Fruit fly (Drosophila melanogaster) whole organism, pupa: ENCODE measurements around the gene NimC3.

ENCODE experiments used
- CG10348 ChIP-seq: fragments of 200-800 bp; sonication (Bioruptor generic); IDR thresholded peaks from 2 replicates; pipeline ENCODE4 v1.3.6; 2022; ENCODE audit warnings: missing biosample characterization, missing genetic modification characterization
- CG12605 ChIP-seq: fragments of 200-800 bp; sonication (Bioruptor generic); IDR thresholded peaks from 2 replicates; pipeline ENCODE4 v1.3.6; 2022; ENCODE audit warnings: missing biosample characterization, missing genetic modification characterization
- CG13204 ChIP-seq: fragments of 200-800 bp; sonication (Bioruptor generic); optimal IDR thresholded peaks from 2 replicates; lab custom pipeline; 2018; ENCODE audit warnings: missing biosample characterization, mild to moderate bottlenecking, missing genetic modification characterization, moderate library complexity
- CG14655 ChIP-seq: fragments of 200-800 bp; sonication (Bioruptor generic); optimal IDR thresholded peaks from 3 replicates; lab custom pipeline; 2017; ENCODE audit warnings: mild to moderate bottlenecking, missing biosample characterization, missing genetic modification reagents, missing genetic modification characterization
- CG15710 ChIP-seq: fragments of 200-800 bp; sonication (Bioruptor generic); optimal IDR thresholded peaks from 2 replicates; lab custom pipeline; 2018; ENCODE audit warnings: missing biosample characterization, mild to moderate bottlenecking, missing genetic modification characterization, moderate library complexity
- CG17806 ChIP-seq: fragments of 200-800 bp; sonication (Bioruptor generic); optimal IDR thresholded peaks from 2 replicates; lab custom pipeline; 2018; ENCODE audit warnings: missing biosample characterization, mild to moderate bottlenecking, missing genetic modification characterization, moderate library complexity
- CG32121 ChIP-seq: fragments of 200-800 bp; sonication (Bioruptor generic); IDR thresholded peaks from 2 replicates; pipeline ENCODE4 v1.3.6; 2022; ENCODE audit warnings: missing biosample characterization, missing genetic modification characterization
- CG34367 ChIP-seq: fragments of 200-800 bp; sonication (Bioruptor generic); optimal IDR thresholded peaks from 2 replicates; lab custom pipeline; 2018; ENCODE audit warnings: missing biosample characterization, mild to moderate bottlenecking, missing genetic modification characterization
- CG4496 ChIP-seq: fragments of 200-800 bp; sonication (Bioruptor generic); IDR thresholded peaks from 3 replicates; pipeline ENCODE4 v1.3.6; 2022; ENCODE audit warnings: missing biosample characterization, missing genetic modification characterization
- CG8159 ChIP-seq: fragments of 200-800 bp; sonication (Bioruptor generic); optimal IDR thresholded peaks from 3 replicates; lab custom pipeline; 2018; ENCODE audit warnings: missing biosample characterization, mild to moderate bottlenecking, missing genetic modification characterization, moderate library complexity
- CG8301 ChIP-seq: fragments of 200-800 bp; sonication (Bioruptor generic); optimal IDR thresholded peaks from 2 replicates; lab custom pipeline; 2018; ENCODE audit warnings: missing biosample characterization, mild to moderate bottlenecking, missing genetic modification characterization
- CG9948 ChIP-seq: fragments of 200-800 bp; sonication (Bioruptor generic); optimal IDR thresholded peaks from 2 replicates; lab custom pipeline; 2018; ENCODE audit warnings: missing biosample characterization, mild to moderate bottlenecking, missing genetic modification characterization, moderate library complexity
- D1 ChIP-seq: fragments of 200-800 bp; sonication (Bioruptor generic); optimal IDR thresholded peaks from 2 replicates; lab custom pipeline; 2018; ENCODE audit warnings: missing biosample characterization, mild to moderate bottlenecking, missing genetic modification characterization, moderate library complexity
- EcR ChIP-seq: fragments of 200-800 bp; sonication (Bioruptor generic); optimal IDR thresholded peaks from 3 replicates; lab custom pipeline; 2019; ENCODE audit warnings: missing biosample characterization, missing genetic modification characterization, mild to moderate bottlenecking, moderate library complexity, missing genetic modification reagents
- Ets98B ChIP-seq: fragments of 200-800 bp; sonication (Bioruptor generic); IDR thresholded peaks from 2 replicates; pipeline ENCODE4 v1.3.6; 2022; ENCODE audit warnings: missing biosample characterization, missing genetic modification characterization
- Pif1A ChIP-seq: fragments of 200-800 bp; sonication (Bioruptor generic); optimal IDR thresholded peaks from 3 replicates; lab custom pipeline; 2016; ENCODE audit warnings: missing biosample characterization, missing genetic modification characterization
- Pif1B ChIP-seq: fragments of 200-800 bp; sonication (Bioruptor generic); optimal IDR thresholded peaks from 3 replicates; lab custom pipeline; 2016; ENCODE audit warnings: missing biosample characterization, missing genetic modification characterization
- Snoo ChIP-seq: fragments of 200-800 bp; sonication (Bioruptor generic); optimal IDR thresholded peaks from 3 replicates; lab custom pipeline; 2017; ENCODE audit warnings: missing biosample characterization, mild to moderate bottlenecking, missing genetic modification characterization, inconsistent platforms
- fd96Ca ChIP-seq: fragments of 200-800 bp; sonication (Bioruptor generic); IDR thresholded peaks from 3 replicates; pipeline ENCODE4 v1.3.6; 2022; ENCODE audit warnings: missing biosample characterization, missing genetic modification characterization
- gl ChIP-seq: fragments of 200-800 bp; sonication (Bioruptor generic); optimal IDR thresholded peaks from 2 replicates; lab custom pipeline; 2018; ENCODE audit warnings: missing biosample characterization, mild to moderate bottlenecking, missing genetic modification characterization
- rn ChIP-seq: fragments of 200-800 bp; sonication (Bioruptor generic); IDR thresholded peaks from 2 replicates; pipeline ENCODE4 v1.3.6; 2022; ENCODE audit warnings: missing biosample characterization, missing genetic modification characterization

NimC3 gene

dm6 chr2L:14022130-14022735, 2.2 kb upstream of the NimC3 start:
- TF ChIP-seq CG34367 (tag; lab: Kevin White, UChicago) (peak; percentile 80), CG10348 (peak; percentile 71), rn (GFP tag; lab: Robert Waterston, UW) (peak; percentile 89), fd96Ca (peak; percentile 89), CG8159 (tag; lab: Kevin White, UChicago) (peak; percentile 92), CG8301 (tag; lab: Kevin White, UChicago) (peak; percentile 95), gl (tag; lab: Kevin White, UChicago) (peak; percentile 49), Pif1B (GFP tag; lab: Kevin White, UChicago) (peak; percentile 33), CG17806 (tag; lab: Kevin White, UChicago) (peak; percentile 89), Ets98B (peak; percentile 83), EcR (GFP tag; lab: Kevin White, UChicago) (peak; percentile 12), CG15710 (tag; lab: Kevin White, UChicago) (peak; percentile 82), Pif1A (peak; percentile 53), Snoo (peak; percentile 64), CG4496 (GFP tag; lab: Robert Waterston, UW) (peak; percentile 93), CG32121 (peak; percentile 95), CG14655 (peak; percentile 97), CG12605 (GFP tag; lab: Robert Waterston, UW) (peak; percentile 88), D1 (tag; lab: Kevin White, UChicago) (peak; percentile 90), CG9948 (tag; lab: Kevin White, UChicago) (peak; percentile 97), CG13204 (peak; percentile 26)

- no peak for TF ChIP-seq gl (tag; lab: Kevin White, UChicago)
- TF ChIP-seq Ets98B: peak; percentile 65
- no peak for TF ChIP-seq CG9948 (tag; lab: Kevin White, UChicago)
- peak; percentile 70 for TF ChIP-seq fd96Ca
- peak; percentile 38 for TF ChIP-seq CG13204
- TF ChIP-seq CG4496 (GFP tag; lab: Robert Waterston, UW): peak; percentile 96
- TF ChIP-seq Pif1B (GFP tag; lab: Kevin White, UChicago): no peak
- TF ChIP-seq CG12605 (GFP tag; lab: Robert Waterston, UW): no peak
- peak; percentile 35 for TF ChIP-seq Pif1A
- no peak for TF ChIP-seq D1 (tag; lab: Kevin White, UChicago)
- no peak; the same call in 1 of the 2 replicates for TF ChIP-seq CG32121
Measured at dm6 chr2L:14021646-14022129, 1.7 kb upstream of the NimC3 start.

dm6 chr2L:14020875-14021643, 1.1 kb upstream of the NimC3 start:
- TF ChIP-seq Snoo: peak; percentile 0
- TF ChIP-seq CG8159 (tag; lab: Kevin White, UChicago): peak; percentile 78
- TF ChIP-seq EcR (GFP tag; lab: Kevin White, UChicago): no peak
- peak; percentile 51 for TF ChIP-seq gl (tag; lab: Kevin White, UChicago)
- no peak for TF ChIP-seq CG10348
- 0 out of 2 replicates have a peak, but pooled peaks have one; percentile 21 for TF ChIP-seq rn (GFP tag; lab: Robert Waterston, UW)
- TF ChIP-seq CG4496 (GFP tag; lab: Robert Waterston, UW): peak; percentile 92
- TF ChIP-seq CG9948 (tag; lab: Kevin White, UChicago): peak; percentile 74
- TF ChIP-seq Pif1A: peak; percentile 75
- TF ChIP-seq CG8301 (tag; lab: Kevin White, UChicago): peak; percentile 76
- peak; percentile 82 for TF ChIP-seq CG32121
- peak; percentile 65 for TF ChIP-seq CG15710 (tag; lab: Kevin White, UChicago)
- peak; percentile 60 for TF ChIP-seq CG17806 (tag; lab: Kevin White, UChicago)
- peak; percentile 73; the same call in 2 of the 3 replicates for TF ChIP-seq fd96Ca
- no peak for TF ChIP-seq CG13204
- peak; percentile 62; the same call in 1 of the 2 replicates for TF ChIP-seq CG12605 (GFP tag; lab: Robert Waterston, UW)
- TF ChIP-seq Ets98B: peak; percentile 86
- TF ChIP-seq CG14655: peak; percentile 66
- TF ChIP-seq CG34367 (tag; lab: Kevin White, UChicago): peak; percentile 35
- peak; percentile 74 for TF ChIP-seq Pif1B (GFP tag; lab: Kevin White, UChicago)
- TF ChIP-seq D1 (tag; lab: Kevin White, UChicago): peak; percentile 51
- TF ChIP-seq, all 21 proteins: peak for 18

dm6 chr2L:14020545-14020874, 502 bp upstream of the NimC3 start:
- TF ChIP-seq rn (GFP tag; lab: Robert Waterston, UW) (no peak), Pif1B (GFP tag; lab: Kevin White, UChicago) (no peak), CG13204 (no peak), Snoo (no peak), fd96Ca (no peak), Ets98B (no peak), Pif1A (no peak), EcR (GFP tag; lab: Kevin White, UChicago) (no peak), CG15710 (tag; lab: Kevin White, UChicago) (no peak), CG10348 (no peak), CG14655 (no peak), CG8301 (tag; lab: Kevin White, UChicago) (no peak), D1 (tag; lab: Kevin White, UChicago) (no peak), gl (tag; lab: Kevin White, UChicago) (no peak), CG4496 (GFP tag; lab: Robert Waterston, UW) (no peak)
- TF ChIP-seq, all 21 proteins: peak for 0

- no peak for TF ChIP-seq CG17806 (tag; lab: Kevin White, UChicago)
- no peak for TF ChIP-seq CG12605 (GFP tag; lab: Robert Waterston, UW)
- no peak for TF ChIP-seq CG8301 (tag; lab: Kevin White, UChicago)
- TF ChIP-seq EcR (GFP tag; lab: Kevin White, UChicago): no peak
- TF ChIP-seq gl (tag; lab: Kevin White, UChicago): no peak
- TF ChIP-seq rn (GFP tag; lab: Robert Waterston, UW): no peak
Measured at dm6 chr2L:14019654-14020053, 354 bp downstream of the NimC3 start.
